Worm (Caenorhabditis elegans): ENCODE measurements around the gene F52C6.4.

- TF ChIP-seq hmbx-1 (tag; optimal IDR thresholded peaks at IDR 0.05) (no peak), ceh-13 (GFP tag; optimal IDR thresholded peaks at IDR 0.05) (no peak), flt-1 (GFP tag; IDR thresholded peaks at IDR 0.05) (no peak), ama-1 (optimal IDR thresholded peaks at IDR 0.05) (no peak)
Measured at ce11 chrII:1917862-1918261, 5.1 kb upstream of the F52C6.4 start, which contains the start of gene bath-4.
